Worm (Caenorhabditis elegans) whole organism, young adult: ENCODE measurements around the gene ebp-2.

Experiments used
- F57C9.4 ChIP-seq: sonication (generic microtip); optimal IDR thresholded peaks from 2 replicates; lab custom pipeline; 2017; ENCODE audit warnings: mild to moderate bottlenecking, missing genetic modification characterization, missing compliant biosample characterization
- ama-1 ChIP-seq, 3 experiments: fragments of 150-350 bp in 1 of 3; sonication (generic microtip) in 2 of 3; optimal IDR thresholded peaks; 2 replicates each; lab custom pipeline; 2014 to 2018; ENCODE audit warnings: missing biosample characterization in 2 of 3, missing genetic modification characterization in 2 of 3, missing genetic modification reagents in 2 of 3
- cebp-2 ChIP-seq: fragments of 200-800 bp; sonication (Bioruptor generic); IDR thresholded peaks from 2 replicates; pipeline ENCODE4 v1.3.6; 2022; ENCODE audit warnings: missing genetic modification characterization, missing compliant biosample characterization
- efl-1 ChIP-seq: fragments of 150-350 bp; optimal IDR thresholded peaks from 2 replicates; lab custom pipeline; 2014; ENCODE audit warnings: missing biosample characterization, missing genetic modification reagents, missing genetic modification characterization
- hsf-1 ChIP-seq: fragments of 200-800 bp; sonication (Bioruptor generic); IDR thresholded peaks from 2 replicates; pipeline ENCODE4 v1.3.6; 2022; ENCODE audit warnings: missing genetic modification reagents, missing genetic modification characterization, missing compliant biosample characterization
- madf-10 ChIP-seq: sonication (generic microtip); optimal IDR thresholded peaks from 2 replicates; lab custom pipeline; 2016; ENCODE audit warnings: mild to moderate bottlenecking, missing genetic modification characterization, missing compliant biosample characterization
- pha-4 ChIP-seq: fragments of 150-350 bp; sonication (generic microtip); optimal IDR thresholded peaks from 2 replicates; lab custom pipeline; 2014; ENCODE audit warnings: missing biosample characterization, missing genetic modification reagents, missing genetic modification characterization
- unc-130 ChIP-seq: sonication (generic microtip); optimal IDR thresholded peaks from 2 replicates; lab custom pipeline; 2016; ENCODE audit warnings: missing genetic modification reagents, missing genetic modification characterization, missing compliant biosample characterization
- unc-62 ChIP-seq: fragments of 150-350 bp; optimal IDR thresholded peaks from 2 replicates; lab custom pipeline; 2014; ENCODE audit warnings: missing biosample characterization, missing genetic modification reagents, missing genetic modification characterization
- xnd-1 ChIP-seq: sonication (generic microtip); optimal IDR thresholded peaks from 2 replicates; lab custom pipeline; 2016; ENCODE audit warnings: missing genotype, missing genetic modification reagents, missing genetic modification characterization, missing compliant biosample characterization
- ztf-26 ChIP-seq: sonication (generic microtip); optimal IDR thresholded peaks from 2 replicates; lab custom pipeline; 2017; ENCODE audit warnings: missing genetic modification characterization, missing compliant biosample characterization
- ztf-3 ChIP-seq: fragments of 200-800 bp; sonication (Bioruptor generic); optimal IDR thresholded peaks from 2 replicates; lab custom pipeline; 2018; ENCODE audit warnings: mild to moderate bottlenecking, missing genetic modification characterization, missing compliant biosample characterization
- ztf-6 ChIP-seq: fragments of 200-800 bp; sonication (Bioruptor generic); IDR thresholded peaks from 2 replicates; pipeline ENCODE4 v1.3.6; 2022; ENCODE audit warnings: missing genetic modification reagents, missing genetic modification characterization, missing compliant biosample characterization

ce11 chrII:11487999-11488398 is 45.5 kb downstream of the ebp-2 start, which contains the start of gene B0334.13:
- no peak for TF ChIP-seq pha-4 (tag; lab: Kevin White, UChicago)
- TF ChIP-seq cebp-2 (GFP tag; lab: Robert Waterston, UW): no peak
- no peak for TF ChIP-seq hsf-1
- no peak for TF ChIP-seq ztf-3
- TF ChIP-seq unc-62 (GFP tag; lab: Kevin White, UChicago): no peak
- no peak for TF ChIP-seq ama-1 (optimal IDR thresholded peaks at IDR 0.05; lab: Kevin White, UChicago)
- no peak for TF ChIP-seq ama-1 (GFP tag; optimal IDR thresholded peaks at IDR 0.05; lab: Kevin White, UChicago)
- no peak for TF ChIP-seq F57C9.4 (tag; lab: Kevin White, UChicago)
- no peak for TF ChIP-seq ztf-6
- no peak for TF ChIP-seq madf-10 (tag; lab: Kevin White, UChicago)
- TF ChIP-seq ztf-26 (tag; lab: Kevin White, UChicago): no peak
- no peak for TF ChIP-seq xnd-1 (tag; lab: Kevin White, UChicago)
- TF ChIP-seq efl-1 (GFP tag; lab: Kevin White, UChicago): no peak
- TF ChIP-seq unc-130 (GFP tag; lab: Kevin White, UChicago): no peak
